Worm (Caenorhabditis elegans): ENCODE data around the gene faah-6.

DNA sequence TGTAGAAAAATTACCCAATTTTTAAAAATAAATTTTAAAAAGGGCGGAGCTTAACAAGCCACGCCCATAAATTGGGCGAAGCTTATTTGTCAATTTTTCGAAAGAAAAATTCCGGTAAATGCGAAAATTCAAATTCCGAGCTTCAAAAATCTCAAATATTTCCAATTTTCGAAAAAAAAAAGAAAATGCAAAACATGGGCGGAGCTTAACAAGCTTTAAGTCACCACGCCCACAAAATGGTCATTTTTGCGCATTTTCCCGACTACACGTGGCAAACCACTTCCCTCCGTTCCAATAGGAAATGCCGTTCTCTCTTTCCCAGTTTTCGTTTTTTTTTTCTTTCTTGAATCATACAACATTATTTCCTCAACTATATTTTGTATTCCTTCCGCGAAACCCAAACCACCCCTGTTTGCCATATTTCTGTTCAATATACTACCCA, 44.3 kb downstream of the faah-6 start:
- peak; percentile 52 for TF ChIP-seq ama-1 (optimal IDR thresholded peaks at IDR 0.05)
- no peak for TF ChIP-seq ztf-11 (tag; optimal IDR thresholded peaks at IDR 0.05)
- no peak for TF ChIP-seq skn-1 (tag; optimal IDR thresholded peaks at IDR 0.05)
- TF ChIP-seq sem-4 (tag; optimal IDR thresholded peaks at IDR 0.05), result no peak
- TF ChIP-seq unc-62 (GFP tag; optimal IDR thresholded peaks at IDR 0.05), result no peak
- no peak for TF ChIP-seq dmd-4 (tag; optimal IDR thresholded peaks at IDR 0.05)
- TF ChIP-seq nhr-237 (tag; optimal IDR thresholded peaks at IDR 0.05), result no peak
- TF ChIP-seq unc-39 (tag; optimal IDR thresholded peaks at IDR 0.05), result no peak
- no peak for TF ChIP-seq ztf-1 (GFP tag; conservative IDR thresholded peaks at IDR 0.05)
- TF ChIP-seq ceh-82 (tag; optimal IDR thresholded peaks at IDR 0.05), result no peak
- TF ChIP-seq egl-27 (tag; optimal IDR thresholded peaks at IDR 0.05), result no peak

Data from whole organism, L2 larva.